Fruit fly (Drosophila melanogaster): ENCODE data around the gene aus.
A peak's percentile ranks its signal among the peaks of the same experiment; 100 is the strongest.

aus gene

DNA sequence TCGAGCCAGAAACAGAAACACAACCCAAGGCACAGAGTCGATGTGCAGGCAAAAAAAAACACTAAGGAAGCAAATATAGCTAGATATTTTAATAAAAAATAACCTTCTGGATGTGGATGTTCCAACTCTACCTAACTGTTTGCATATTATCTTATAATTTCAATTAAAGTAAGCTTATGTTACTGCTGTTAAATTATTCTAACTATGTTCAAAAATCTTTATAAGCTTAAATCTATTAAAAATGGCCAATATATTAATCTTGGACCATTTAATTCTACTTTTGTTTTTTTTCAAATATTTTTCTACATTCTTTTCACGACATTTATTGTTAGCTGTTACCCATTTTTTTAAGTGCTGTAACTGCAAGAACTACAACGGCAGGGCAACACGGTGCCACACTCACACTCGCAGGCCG lies 10.4 kb downstream of the aus start (continued):
- no peak for TF ChIP-seq pfk (GFP tag; optimal IDR thresholded peaks at IDR 0.05)
- no peak for TF ChIP-seq GATAe (GFP tag; conservative IDR thresholded peaks at IDR 0.05)
- TF ChIP-seq CG12659 (GFP tag; optimal IDR thresholded peaks at IDR 0.05) = peak; percentile 61
- no peak for TF ChIP-seq pb (GFP tag; optimal IDR thresholded peaks at IDR 0.05)
- TF ChIP-seq CG1024 (GFP tag; IDR thresholded peaks at IDR 0.05) = no peak
- TF ChIP-seq chinmo (GFP tag; IDR thresholded peaks at IDR 0.05; ENCODE audit: partially characterized antibody) = no peak
- no peak for TF ChIP-seq bigmax (GFP tag; optimal IDR thresholded peaks at IDR 0.05)
- TF ChIP-seq dmrt11E (tag; optimal IDR thresholded peaks at IDR 0.05) = peak; percentile 61
- TF ChIP-seq amos (GFP tag; IDR thresholded peaks at IDR 0.05; ENCODE audit: partially characterized antibody) = no peak
- TF ChIP-seq CG4730 (GFP tag; IDR thresholded peaks at IDR 0.05) = no peak
- TF ChIP-seq gcm2 (GFP tag; optimal IDR thresholded peaks at IDR 0.05) = no peak
- no peak for TF ChIP-seq Taf1 (GFP tag; IDR thresholded peaks at IDR 0.05)
- TF ChIP-seq ci (GFP tag; IDR thresholded peaks at IDR 0.05) = no peak
- no peak for TF ChIP-seq CG12071 (GFP tag; optimal IDR thresholded peaks at IDR 0.05)
- peak; percentile 22 for TF ChIP-seq kay (GFP tag; optimal IDR thresholded peaks at IDR 0.05)
- TF ChIP-seq CG8281 (tag; optimal IDR thresholded peaks at IDR 0.05) = peak; percentile 25
- no peak for TF ChIP-seq otp (GFP tag; IDR thresholded peaks at IDR 0.05)
- peak; percentile 58 for TF ChIP-seq az2 (GFP tag; optimal IDR thresholded peaks at IDR 0.05)
- peak; percentile 25 for TF ChIP-seq CG2116 (GFP tag; optimal IDR thresholded peaks at IDR 0.05)
- TF ChIP-seq B-H2 (GFP tag; optimal IDR thresholded peaks at IDR 0.05) = no peak
- TF ChIP-seq bsh (GFP tag; optimal IDR thresholded peaks at IDR 0.05) = peak in 1 of 2 experiments; percentile 71
- no peak for TF ChIP-seq vvl (GFP tag; IDR thresholded peaks at IDR 0.05)
- TF ChIP-seq trem (tag; optimal IDR thresholded peaks at IDR 0.05) = no peak
- no peak for TF ChIP-seq emc (GFP tag; optimal IDR thresholded peaks at IDR 0.05)
- peak in 1 of 2 experiments; percentile 78 for TF ChIP-seq Hr51 (GFP tag; optimal IDR thresholded peaks at IDR 0.05)
- no peak for TF ChIP-seq kni (GFP tag; optimal IDR thresholded peaks at IDR 0.05)
- TF ChIP-seq HmgZ (tag; optimal IDR thresholded peaks at IDR 0.05) = no peak
- TF ChIP-seq D19B (GFP tag; optimal IDR thresholded peaks at IDR 0.05) = no peak
- no peak for TF ChIP-seq hth (optimal IDR thresholded peaks at IDR 0.05)
- TF ChIP-seq crol (GFP tag; IDR thresholded peaks at IDR 0.05) = no peak
- TF ChIP-seq CG7987 (GFP tag; optimal IDR thresholded peaks at IDR 0.05) = no peak
- peak; percentile 70 for TF ChIP-seq CG15269 (tag; optimal IDR thresholded peaks at IDR 0.05)
- TF ChIP-seq CG17612 (GFP tag; IDR thresholded peaks at IDR 0.05) = no peak
- TF ChIP-seq Sin3A (optimal IDR thresholded peaks at IDR 0.05) = no peak
- no peak for TF ChIP-seq dati (GFP tag; IDR thresholded peaks at IDR 0.05)
- peak; percentile 49 for TF ChIP-seq CG10147 (GFP tag; optimal IDR thresholded peaks at IDR 0.05)
- TF ChIP-seq gt (GFP tag; IDR thresholded peaks at IDR 0.05) = no peak
- no peak for TF ChIP-seq tll (GFP tag; optimal IDR thresholded peaks at IDR 0.05)
- no peak for TF ChIP-seq CG6854 (GFP tag; optimal IDR thresholded peaks at IDR 0.05)
- no peak for TF ChIP-seq ara (GFP tag; IDR thresholded peaks at IDR 0.05)
- no peak for TF ChIP-seq Side (GFP tag; optimal IDR thresholded peaks at IDR 0.05)
- TF ChIP-seq CG12391 (tag; optimal IDR thresholded peaks at IDR 0.05) = peak; percentile 74
- TF ChIP-seq Bgb (GFP tag; IDR thresholded peaks at IDR 0.05; ENCODE audit: partially characterized antibody) = no peak
- TF ChIP-seq CG5953 (GFP tag; IDR thresholded peaks at IDR 0.05) = no peak
- no peak for TF ChIP-seq CG43689 (GFP tag; IDR thresholded peaks at IDR 0.05)
- peak; percentile 38 for TF ChIP-seq NfI (GFP tag; optimal IDR thresholded peaks at IDR 0.05)
- no peak for TF ChIP-seq CG12942 (GFP tag; optimal IDR thresholded peaks at IDR 0.05)
- TF ChIP-seq Hey (tag; optimal IDR thresholded peaks at IDR 0.05) = no peak
- TF ChIP-seq CG11247 (GFP tag; IDR thresholded peaks at IDR 0.05) = no peak
- no peak for TF ChIP-seq schlank (tag; optimal IDR thresholded peaks at IDR 0.05)
- TF ChIP-seq CG11398 (GFP tag; optimal IDR thresholded peaks at IDR 0.05) = no peak
- no peak for TF ChIP-seq CG13894 (tag; optimal IDR thresholded peaks at IDR 0.05)

Measured in whole organism, embryonic.